Fruit fly (Drosophila melanogaster) whole organism, embryonic: Measurements from ENCODE around the gene Tlk.

ENCODE experiments used
- Awh ChIP-seq: fragments of 200-800 bp; sonication (Bioruptor generic); IDR thresholded peaks from 2 replicates; pipeline ENCODE4, ENCODE4 v1.3.6; 2022; ENCODE audit warnings: missing biosample characterization, missing genetic modification characterization
- B-H1 ChIP-seq: fragments of 200-800 bp; sonication (Bioruptor generic); IDR thresholded peaks from 3 replicates; pipeline ENCODE4 v1.3.6; 2022; ENCODE audit warnings: missing biosample characterization, missing genetic modification characterization
- CG10462 ChIP-seq: fragments of 200-800 bp; sonication (Bioruptor generic); optimal IDR thresholded peaks from 2 replicates; lab custom pipeline; 2016; ENCODE audit warnings: missing biosample characterization, missing genetic modification characterization
- CG11695 ChIP-seq: fragments of 200-800 bp; sonication (Bioruptor generic); IDR thresholded peaks from 3 replicates; pipeline ENCODE4 v1.3.6; 2022; ENCODE audit warnings: missing biosample characterization, missing genetic modification characterization
- CG12071 ChIP-seq: fragments of 200-800 bp; sonication (Bioruptor generic); optimal IDR thresholded peaks from 3 replicates; lab custom pipeline; 2018; ENCODE audit warnings: missing biosample characterization, mild to moderate bottlenecking, missing genetic modification characterization
- CG15011 ChIP-seq: fragments of 200-800 bp; sonication (Bioruptor generic); optimal IDR thresholded peaks from 3 replicates; lab custom pipeline; 2018; ENCODE audit warnings: missing biosample characterization, mild to moderate bottlenecking, missing genetic modification characterization
- CG15601 ChIP-seq: fragments of 200-800 bp; sonication (Bioruptor generic); optimal IDR thresholded peaks from 3 replicates; lab custom pipeline; 2019; ENCODE audit warnings: missing biosample characterization, mild to moderate bottlenecking, missing genetic modification characterization, moderate library complexity
- CG1647 ChIP-seq: fragments of 200-800 bp; sonication (Bioruptor generic); optimal IDR thresholded peaks from 3 replicates; lab custom pipeline; 2016; ENCODE audit warnings: missing biosample characterization, missing genetic modification characterization
- CG17361 ChIP-seq: fragments of 200-800 bp; sonication (Bioruptor generic); IDR thresholded peaks from 3 replicates; pipeline ENCODE4 v1.3.6; 2022; ENCODE audit warnings: missing biosample characterization, missing genetic modification characterization
- CG17385 ChIP-seq: fragments of 200-800 bp; sonication (Bioruptor generic); optimal IDR thresholded peaks from 3 replicates; lab custom pipeline; 2018; ENCODE audit warnings: missing biosample characterization, mild to moderate bottlenecking, missing genetic modification characterization
- CG17829 ChIP-seq: fragments of 200-800 bp; optimal IDR thresholded peaks from 2 replicates; lab custom pipeline; 2019; ENCODE audit warnings: missing biosample characterization, mild to moderate bottlenecking, missing genetic modification characterization, moderate library complexity
- CG2889 ChIP-seq: fragments of 200-800 bp; sonication (Bioruptor generic); IDR thresholded peaks from 3 replicates; pipeline ENCODE4 v1.3.6; 2022; ENCODE audit warnings: missing biosample characterization, missing genetic modification characterization
- CG3065 ChIP-seq: fragments of 200-800 bp; sonication (Bioruptor generic); optimal IDR thresholded peaks from 2 replicates; lab custom pipeline; 2016; ENCODE audit warnings: missing biosample characterization, missing genetic modification characterization
- CG31224 ChIP-seq: fragments of 200-800 bp; sonication (Bioruptor generic); IDR thresholded peaks from 2 replicates; pipeline ENCODE4 v1.3.6; 2022; ENCODE audit warnings: missing biosample characterization, missing genetic modification characterization
- CG31365 ChIP-seq: fragments of 200-800 bp; sonication (Bioruptor generic); optimal IDR thresholded peaks from 2 replicates; lab custom pipeline; 2018; ENCODE audit warnings: missing biosample characterization, mild to moderate bottlenecking, missing genetic modification characterization
- CG31441 ChIP-seq: fragments of 200-800 bp; sonication (Bioruptor generic); IDR thresholded peaks from 2 replicates; pipeline ENCODE4 v1.3.6; 2022; ENCODE audit warnings: missing biosample characterization, missing genetic modification characterization
- CG3281 ChIP-seq: fragments of 200-800 bp; sonication (Bioruptor generic); optimal IDR thresholded peaks from 3 replicates; lab custom pipeline; 2017; ENCODE audit warnings: missing biosample characterization, mild to moderate bottlenecking, missing genetic modification characterization
- CG34224 ChIP-seq: fragments of 200-800 bp; sonication (Bioruptor generic); IDR thresholded peaks from 3 replicates; pipeline ENCODE4 v1.3.6; 2022; ENCODE audit warnings: missing biosample characterization, missing genetic modification characterization; ENCODE audit not compliant: partially characterized antibody
- CG8281 ChIP-seq: fragments of 200-800 bp; sonication (Bioruptor generic); optimal IDR thresholded peaks from 2 replicates; lab custom pipeline; 2018; ENCODE audit warnings: missing biosample characterization, mild to moderate bottlenecking, missing genetic modification characterization, moderate library complexity
- CG9817 ChIP-seq: fragments of 200-800 bp; sonication (Bioruptor generic); optimal IDR thresholded peaks from 2 replicates; lab custom pipeline; 2018; ENCODE audit warnings: missing biosample characterization, mild to moderate bottlenecking, missing genetic modification characterization, moderate library complexity
- CHES-1-like ChIP-seq: fragments of 200-800 bp; sonication (Bioruptor generic); optimal IDR thresholded peaks from 2 replicates; lab custom pipeline; 2016; ENCODE audit warnings: missing biosample characterization, missing genetic modification characterization
- HLHmδ ChIP-seq: fragments of 200-800 bp; sonication (Bioruptor generic); optimal IDR thresholded peaks from 2 replicates; lab custom pipeline; 2018; ENCODE audit warnings: missing biosample characterization, mild to moderate bottlenecking, missing genetic modification characterization, moderate library complexity
- Nf-YB ChIP-seq: fragments of 200-800 bp; sonication (Bioruptor generic); optimal IDR thresholded peaks from 3 replicates; lab custom pipeline; 2019; ENCODE audit warnings: missing biosample characterization, mild to moderate bottlenecking, missing genetic modification characterization, moderate library complexity
- Nf-YC ChIP-seq: fragments of 200-800 bp; optimal IDR thresholded peaks from 3 replicates; lab custom pipeline; 2019; ENCODE audit warnings: missing biosample characterization, mild to moderate bottlenecking, missing genetic modification characterization, moderate library complexity
- NfI ChIP-seq: fragments of 200-800 bp; sonication (Bioruptor generic); optimal IDR thresholded peaks from 3 replicates; lab custom pipeline; 2018; ENCODE audit warnings: missing biosample characterization, mild to moderate bottlenecking, missing genetic modification characterization, moderate library complexity
- Opbp ChIP-seq: fragments of 200-800 bp; sonication (Bioruptor generic); IDR thresholded peaks from 3 replicates; pipeline ENCODE4 v1.3.6; 2022; ENCODE audit warnings: missing biosample characterization, missing genetic modification characterization; ENCODE audit not compliant: partially characterized antibody
- PHDP ChIP-seq: fragments of 200-800 bp; sonication (Bioruptor generic); optimal IDR thresholded peaks from 3 replicates; lab custom pipeline; 2018; ENCODE audit warnings: missing biosample characterization, mild to moderate bottlenecking, missing genetic modification characterization, moderate library complexity
- Scr ChIP-seq: fragments of 200-800 bp; sonication (Bioruptor generic); IDR thresholded peaks from 2 replicates; pipeline ENCODE4 v1.3.6; 2022; ENCODE audit warnings: missing biosample characterization, missing genetic modification characterization; ENCODE audit not compliant: partially characterized antibody
- ac ChIP-seq: fragments of 200-800 bp; sonication (Bioruptor generic); optimal IDR thresholded peaks from 3 replicates; lab custom pipeline; 2017; ENCODE audit warnings: missing biosample characterization, mild to moderate bottlenecking, missing genetic modification characterization
- bsh ChIP-seq, 2 experiments: fragments of 200-800 bp; sonication (Bioruptor generic); optimal IDR thresholded peaks; 2 replicates each; lab custom pipeline; 2017 to 2018; ENCODE audit warnings: mild to moderate bottlenecking in 2 of 2, missing biosample characterization in 2 of 2, missing genetic modification characterization in 2 of 2, moderate library complexity in 1 of 2
- chinmo ChIP-seq: fragments of 200-800 bp; sonication (Bioruptor generic); IDR thresholded peaks from 4 replicates; pipeline ENCODE4 v1.3.6; 2022; ENCODE audit warnings: missing biosample characterization, missing genetic modification characterization; ENCODE audit not compliant: partially characterized antibody
- ci ChIP-seq: fragments of 200-800 bp; sonication (Bioruptor generic); IDR thresholded peaks from 3 replicates; pipeline ENCODE4 v1.3.6; 2022; ENCODE audit warnings: missing biosample characterization, missing genetic modification characterization
- crol ChIP-seq: fragments of 200-800 bp; sonication (Bioruptor generic); IDR thresholded peaks from 2 replicates; pipeline ENCODE4 v1.3.6; 2022; ENCODE audit warnings: missing biosample characterization, missing genetic modification characterization
- disco-r ChIP-seq: fragments of 200-800 bp; sonication (Bioruptor generic); optimal IDR thresholded peaks from 2 replicates; lab custom pipeline; 2016; ENCODE audit warnings: missing biosample characterization, missing genetic modification characterization
- fd3F ChIP-seq: fragments of 200-800 bp; sonication (Bioruptor generic); optimal IDR thresholded peaks from 2 replicates; lab custom pipeline; 2018; ENCODE audit warnings: missing biosample characterization, mild to moderate bottlenecking, missing genetic modification characterization, moderate library complexity
- h ChIP-seq: fragments of >200 bp; optimal IDR thresholded peaks from 2 replicates; lab custom pipeline; 2017
- inv ChIP-seq: fragments of 200-800 bp; sonication (Bioruptor generic); IDR thresholded peaks from 2 replicates; pipeline ENCODE4 v1.3.6; 2022; ENCODE audit warnings: missing biosample characterization, missing genetic modification characterization; ENCODE audit not compliant: partially characterized antibody
- lbe ChIP-seq: fragments of 200-800 bp; sonication (Bioruptor generic); optimal IDR thresholded peaks from 2 replicates; lab custom pipeline; 2016; ENCODE audit warnings: missing biosample characterization, mild to moderate bottlenecking, missing genetic modification characterization
- lilli ChIP-seq: fragments of 200-800 bp; sonication (Bioruptor generic); optimal IDR thresholded peaks from 3 replicates; lab custom pipeline; 2016; ENCODE audit warnings: missing biosample characterization, missing genetic modification characterization
- luna ChIP-seq: fragments of 200-800 bp; sonication (Bioruptor generic); optimal IDR thresholded peaks from 2 replicates; lab custom pipeline; 2016; ENCODE audit warnings: missing biosample characterization, missing genetic modification characterization
- mirr ChIP-seq: fragments of 200-800 bp; sonication (Bioruptor generic); optimal IDR thresholded peaks from 3 replicates; lab custom pipeline; 2018; ENCODE audit warnings: missing biosample characterization, mild to moderate bottlenecking, missing genetic modification characterization
- pum ChIP-seq: fragments of 200-800 bp; sonication (Bioruptor generic); optimal IDR thresholded peaks from 2 replicates; lab custom pipeline; 2016; ENCODE audit warnings: missing biosample characterization, missing genetic modification characterization
- salm ChIP-seq: fragments of 200-800 bp; sonication (Bioruptor generic); optimal IDR thresholded peaks from 2 replicates; lab custom pipeline; 2018; ENCODE audit warnings: missing biosample characterization, mild to moderate bottlenecking, missing genetic modification characterization
- sima ChIP-seq: fragments of 200-800 bp; sonication (Bioruptor generic); optimal IDR thresholded peaks from 2 replicates; lab custom pipeline; 2016; ENCODE audit warnings: missing biosample characterization, missing genetic modification characterization
- slbo ChIP-seq: fragments of 200-800 bp; sonication (Bioruptor generic); IDR thresholded peaks from 2 replicates; pipeline ENCODE4 v1.3.6; 2022; ENCODE audit warnings: missing biosample characterization, missing genetic modification characterization
- tap ChIP-seq: fragments of 200-800 bp; optimal IDR thresholded peaks from 3 replicates; lab custom pipeline; 2019; ENCODE audit warnings: missing biosample characterization, mild to moderate bottlenecking, missing genetic modification characterization, moderate library complexity
- tgo ChIP-seq: fragments of 200-800 bp; sonication (Bioruptor generic); IDR thresholded peaks from 3 replicates; pipeline ENCODE4 v1.3.6; 2022; ENCODE audit warnings: missing biosample characterization, missing genetic modification characterization
- trem ChIP-seq: fragments of 200-800 bp; optimal IDR thresholded peaks from 3 replicates; lab custom pipeline; 2019; ENCODE audit warnings: missing biosample characterization, mild to moderate bottlenecking, missing genetic modification characterization, moderate library complexity
- usp ChIP-seq: fragments of >200 bp; optimal IDR thresholded peaks from 2 replicates; lab custom pipeline; 2017; ENCODE audit warnings: missing biosample characterization, missing genetic modification characterization
- zen ChIP-seq: fragments of 200-800 bp; sonication (Bioruptor generic); optimal IDR thresholded peaks from 3 replicates; lab custom pipeline; 2018; ENCODE audit warnings: missing biosample characterization, mild to moderate bottlenecking, missing genetic modification characterization, moderate library complexity

Gene Tlk

dm6 chrX:3779686-3780407, 60.0 kb downstream of the Tlk start (continued):
- TF ChIP-seq crol, result peak; percentile 93
- no peak for TF ChIP-seq Awh
- peak; percentile 3 for TF ChIP-seq CG17829 (tag; lab: Kevin White, UChicago)
- no peak for TF ChIP-seq CG10462
- TF ChIP-seq luna, result no peak
- TF ChIP-seq CG31365 (tag; lab: Kevin White, UChicago), result peak; percentile 1
- no peak for TF ChIP-seq bsh (GFP tag; optimal IDR thresholded peaks at IDR 0.05; lab: Kevin White, UChicago)
- TF ChIP-seq CG12071, result no peak
- TF ChIP-seq ac, result peak; percentile 76
- peak; percentile 32 for TF ChIP-seq mirr (GFP tag; lab: Kevin White, UChicago)
- no peak for TF ChIP-seq CG17361 (GFP tag; lab: Robert Waterston, UW)
- no peak for TF ChIP-seq CG15011
- peak; percentile 4; the same call in 1 of the 2 replicates for TF ChIP-seq slbo (GFP tag; lab: Robert Waterston, UW)
- no peak for TF ChIP-seq pum
- no peak for TF ChIP-seq PHDP
- TF ChIP-seq CHES-1-like (GFP tag; lab: Kevin White, UChicago), result no peak
- no peak for TF ChIP-seq trem (tag; lab: Kevin White, UChicago)
- no peak for TF ChIP-seq salm (tag; lab: Kevin White, UChicago)
- TF ChIP-seq CG31441 (GFP tag; lab: Robert Waterston, UW), result no peak
- TF ChIP-seq disco-r (GFP tag; lab: Kevin White, UChicago), result no peak
- no peak for TF ChIP-seq CG15601
- TF ChIP-seq zen (tag; lab: Kevin White, UChicago), result no peak
- no peak for TF ChIP-seq Nf-YB (GFP tag; lab: Kevin White, UChicago)
- TF ChIP-seq CG8281, result no peak
- no peak for TF ChIP-seq Opbp (GFP tag; lab: Robert Waterston, UW)
- no peak for TF ChIP-seq tgo
- TF ChIP-seq usp (GFP tag; lab: Kevin White, UChicago), result no peak
- no peak for TF ChIP-seq Scr (GFP tag; lab: Robert Waterston, UW)
- no peak for TF ChIP-seq CG1647 (GFP tag; lab: Kevin White, UChicago)
- TF ChIP-seq B-H1 (GFP tag; lab: Robert Waterston, UW), result no peak
- no peak for TF ChIP-seq HLHmδ
- TF ChIP-seq inv (GFP tag; lab: Robert Waterston, UW), result no peak
- TF ChIP-seq fd3F (GFP tag; lab: Kevin White, UChicago), result no peak
- TF ChIP-seq CG11695, result no peak
- peak; percentile 13 for TF ChIP-seq lilli (GFP tag; lab: Kevin White, UChicago)
- TF ChIP-seq NfI (GFP tag; lab: Kevin White, UChicago), result no peak
- TF ChIP-seq CG2889 (GFP tag; lab: Robert Waterston, UW), result no peak
- no peak for TF ChIP-seq sima (GFP tag; lab: Kevin White, UChicago)
- TF ChIP-seq CG3281, result peak; percentile 23
- peak; percentile 29 for TF ChIP-seq tap (tag; lab: Kevin White, UChicago)
- 0 out of 2 replicates have a peak, but pooled peaks have one; percentile 9 for TF ChIP-seq CG31224 (GFP tag; lab: Robert Waterston, UW)
- no peak for TF ChIP-seq CG34224 (GFP tag; lab: Robert Waterston, UW)
- no peak for TF ChIP-seq CG9817 (tag; lab: Kevin White, UChicago)
- peak; percentile 53; the same call in 2 of the 3 replicates for TF ChIP-seq ci
- peak; percentile 92; the same call in 3 of the 4 replicates for TF ChIP-seq chinmo (GFP tag; lab: Robert Waterston, UW)
- TF ChIP-seq h (lab: Kevin White, UChicago), result no peak
- peak; percentile 96 for TF ChIP-seq CG17385 (GFP tag; lab: Kevin White, UChicago)
- peak; percentile 32 for TF ChIP-seq Nf-YC (tag; lab: Kevin White, UChicago)
- TF ChIP-seq CG3065 (GFP tag; lab: Kevin White, UChicago), result no peak
- TF ChIP-seq lbe, result no peak
